Fruit fly (Drosophila melanogaster) whole organism, embryonic: Measurements from ENCODE around the gene mRpL10.

Experiments used
- Asciz ChIP-seq: fragments of 200-800 bp; sonication (Bioruptor generic); optimal IDR thresholded peaks from 2 replicates; lab custom pipeline; 2017; ENCODE audit warnings: missing biosample characterization, mild to moderate bottlenecking, missing genetic modification characterization, missing genetic modification reagents
- BEAF-32 ChIP-seq: fragments of 200-800 bp; sonication (Bioruptor generic); optimal IDR thresholded peaks from 3 replicates; lab custom pipeline; 2017; ENCODE audit warnings: missing biosample characterization, missing genetic modification characterization, mild to moderate bottlenecking, moderate library complexity, missing genetic modification reagents
- CG10209 ChIP-seq: fragments of 200-800 bp; sonication (Bioruptor generic); optimal IDR thresholded peaks from 3 replicates; lab custom pipeline; 2017; ENCODE audit warnings: missing biosample characterization, mild to moderate bottlenecking, missing genetic modification characterization, missing genetic modification reagents
- CG10654 ChIP-seq: fragments of 200-800 bp; sonication (Bioruptor generic); optimal IDR thresholded peaks from 2 replicates; lab custom pipeline; 2016; ENCODE audit warnings: missing biosample characterization, missing genetic modification characterization
- CG11723 ChIP-seq: fragments of 200-800 bp; sonication (Bioruptor generic); optimal IDR thresholded peaks from 2 replicates; lab custom pipeline; 2017; ENCODE audit warnings: missing biosample characterization, mild to moderate bottlenecking, missing genetic modification characterization
- CG13894 ChIP-seq: fragments of 200-800 bp; sonication (Bioruptor generic); optimal IDR thresholded peaks from 3 replicates; lab custom pipeline; 2018; ENCODE audit warnings: missing biosample characterization, mild to moderate bottlenecking, missing genetic modification characterization, moderate library complexity
- CG15011 ChIP-seq: fragments of 200-800 bp; sonication (Bioruptor generic); optimal IDR thresholded peaks from 3 replicates; lab custom pipeline; 2018; ENCODE audit warnings: missing biosample characterization, mild to moderate bottlenecking, missing genetic modification characterization
- CG15514 ChIP-seq: fragments of 200-800 bp; sonication (Bioruptor generic); optimal IDR thresholded peaks from 3 replicates; lab custom pipeline; 2017; ENCODE audit warnings: missing biosample characterization, missing genetic modification characterization, mild to moderate bottlenecking, moderate library complexity, missing genetic modification reagents
- CG17568 ChIP-seq: fragments of 200-800 bp; sonication (Bioruptor generic); optimal IDR thresholded peaks from 2 replicates; lab custom pipeline; 2018; ENCODE audit warnings: missing biosample characterization, mild to moderate bottlenecking, missing genetic modification characterization, moderate library complexity
- CG2712 ChIP-seq: fragments of 200-800 bp; optimal IDR thresholded peaks from 3 replicates; lab custom pipeline; 2019; ENCODE audit warnings: missing biosample characterization, mild to moderate bottlenecking, missing genetic modification characterization, moderate library complexity
- CG32532 ChIP-seq: fragments of 200-800 bp; sonication (Bioruptor generic); IDR thresholded peaks from 2 replicates; pipeline ENCODE4 v1.3.6; 2022; ENCODE audit warnings: missing biosample characterization, missing genetic modification characterization
- CG3847 ChIP-seq: fragments of 200-800 bp; sonication (Bioruptor generic); IDR thresholded peaks from 2 replicates; pipeline ENCODE4 v1.3.6; 2022; ENCODE audit warnings: missing biosample characterization, missing genetic modification characterization
- CG4424 ChIP-seq: fragments of 200-800 bp; sonication (Bioruptor generic); optimal IDR thresholded peaks from 3 replicates; lab custom pipeline; 2016; ENCODE audit warnings: missing biosample characterization, missing genetic modification characterization
- CG6175 ChIP-seq: fragments of 200-800 bp; sonication (Bioruptor generic); IDR thresholded peaks from 3 replicates; pipeline ENCODE4 v1.3.6; 2022; ENCODE audit warnings: missing biosample characterization, missing genetic modification characterization
- CG7271 ChIP-seq: fragments of 200-800 bp; sonication (Bioruptor generic); optimal IDR thresholded peaks from 2 replicates; lab custom pipeline; 2018; ENCODE audit warnings: missing biosample characterization, mild to moderate bottlenecking, missing genetic modification characterization, moderate library complexity
- CG7745 ChIP-seq: fragments of 200-800 bp; sonication (Bioruptor generic); optimal IDR thresholded peaks from 2 replicates; lab custom pipeline; 2018; ENCODE audit warnings: missing biosample characterization, mild to moderate bottlenecking, missing genetic modification characterization, moderate library complexity
- CG8944 ChIP-seq: fragments of 200-800 bp; sonication (Bioruptor generic); optimal IDR thresholded peaks from 3 replicates; lab custom pipeline; 2016; ENCODE audit warnings: missing biosample characterization, missing genetic modification characterization
- CG9437 ChIP-seq: fragments of 200-800 bp; sonication (Bioruptor generic); optimal IDR thresholded peaks from 2 replicates; lab custom pipeline; 2018; ENCODE audit warnings: missing biosample characterization, mild to moderate bottlenecking, missing genetic modification characterization
- CHES-1-like ChIP-seq: fragments of 200-800 bp; sonication (Bioruptor generic); optimal IDR thresholded peaks from 2 replicates; lab custom pipeline; 2016; ENCODE audit warnings: missing biosample characterization, missing genetic modification characterization
- Gsc ChIP-seq: fragments of 200-800 bp; sonication (Bioruptor generic); IDR thresholded peaks from 2 replicates; pipeline ENCODE4 v1.3.6; 2022; ENCODE audit warnings: missing biosample characterization, missing genetic modification characterization
- Gug ChIP-seq: fragments of 200-800 bp; sonication (Bioruptor generic); IDR thresholded peaks from 4 replicates; pipeline ENCODE4 v1.3.6; 2022; ENCODE audit warnings: missing biosample characterization, missing genetic modification characterization
- MTF-1 ChIP-seq: fragments of 200-800 bp; sonication (Bioruptor generic); optimal IDR thresholded peaks from 2 replicates; lab custom pipeline; 2018; ENCODE audit warnings: missing biosample characterization, mild to moderate bottlenecking, missing genetic modification characterization, borderline replicate concordance
- Ptx1 ChIP-seq: fragments of 200-800 bp; sonication (Bioruptor generic); IDR thresholded peaks from 2 replicates; pipeline ENCODE4 v1.3.6; 2022; ENCODE audit warnings: missing biosample characterization, missing genetic modification characterization
- Sox102F ChIP-seq: fragments of 200-800 bp; sonication (Bioruptor generic); optimal IDR thresholded peaks from 2 replicates; lab custom pipeline; 2018; ENCODE audit warnings: missing biosample characterization, mild to moderate bottlenecking, missing genetic modification characterization, moderate library complexity
- TFAM ChIP-seq: fragments of 200-800 bp; sonication (Bioruptor generic); optimal IDR thresholded peaks from 2 replicates; lab custom pipeline; 2017; ENCODE audit warnings: missing biosample characterization, missing genetic modification characterization, inconsistent platforms
- Xbp1 ChIP-seq: fragments of 200-800 bp; sonication (Bioruptor generic); optimal IDR thresholded peaks from 3 replicates; lab custom pipeline; 2016; ENCODE audit warnings: missing biosample characterization, mild to moderate bottlenecking, missing genetic modification characterization
- al ChIP-seq: fragments of 200-800 bp; sonication (Bioruptor generic); IDR thresholded peaks from 2 replicates; pipeline ENCODE4 v1.3.6; 2022; ENCODE audit warnings: missing biosample characterization, missing genetic modification characterization
- ara ChIP-seq: fragments of 200-800 bp; sonication (Bioruptor generic); IDR thresholded peaks from 2 replicates; pipeline ENCODE4 v1.3.6; 2022; ENCODE audit warnings: missing biosample characterization, missing genetic modification characterization
- cas ChIP-seq: fragments of 200-800 bp; sonication (Bioruptor generic); IDR thresholded peaks from 2 replicates; pipeline ENCODE4 v1.3.6; 2022; ENCODE audit warnings: missing biosample characterization, missing genetic modification characterization
- cato ChIP-seq: fragments of 200-800 bp; sonication (Bioruptor generic); optimal IDR thresholded peaks from 2 replicates; lab custom pipeline; 2016; ENCODE audit warnings: missing biosample characterization, missing genetic modification characterization, borderline replicate concordance
- chinmo ChIP-seq: fragments of 200-800 bp; sonication (Bioruptor generic); IDR thresholded peaks from 4 replicates; pipeline ENCODE4 v1.3.6; 2022; ENCODE audit warnings: missing biosample characterization, missing genetic modification characterization; ENCODE audit not compliant: partially characterized antibody
- corto ChIP-seq: fragments of 200-800 bp; sonication (Bioruptor generic); optimal IDR thresholded peaks from 2 replicates; lab custom pipeline; 2016; ENCODE audit warnings: missing biosample characterization, mild to moderate bottlenecking, missing genetic modification characterization, moderate library complexity
- croc ChIP-seq: fragments of 200-800 bp; sonication (Bioruptor generic); conservative IDR thresholded peaks from 3 replicates; pipeline ENCODE4 v1.3.6; 2022; ENCODE audit warnings: missing biosample characterization, missing genetic modification characterization
- crp ChIP-seq, 2 experiments: fragments of 200-800 bp; sonication (Bioruptor generic); optimal IDR thresholded peaks; 2 replicates in 1 of 2; 3 replicates in 1 of 2; lab custom pipeline; 2017; ENCODE audit warnings: missing biosample characterization in 2 of 2, missing genetic modification characterization in 2 of 2, mild to moderate bottlenecking in 1 of 2, moderate library complexity in 1 of 2
- ewg ChIP-seq: fragments of 200-800 bp; sonication (Bioruptor generic); optimal IDR thresholded peaks from 3 replicates; lab custom pipeline; 2017; ENCODE audit warnings: mild to moderate bottlenecking, missing biosample characterization, missing genetic modification reagents, missing genetic modification characterization
- fd3F ChIP-seq: fragments of 200-800 bp; sonication (Bioruptor generic); optimal IDR thresholded peaks from 2 replicates; lab custom pipeline; 2018; ENCODE audit warnings: missing biosample characterization, mild to moderate bottlenecking, missing genetic modification characterization, moderate library complexity
- ftz-f1 ChIP-seq: fragments of 200-800 bp; sonication (Bioruptor generic); optimal IDR thresholded peaks from 2 replicates; lab custom pipeline; 2016; ENCODE audit warnings: missing biosample characterization, missing genetic modification characterization
- gro ChIP-seq: fragments of 200-800 bp; sonication (Bioruptor generic); optimal IDR thresholded peaks from 2 replicates; lab custom pipeline; 2016; ENCODE audit warnings: missing biosample characterization, missing genetic modification characterization
- lbe ChIP-seq: fragments of 200-800 bp; sonication (Bioruptor generic); optimal IDR thresholded peaks from 2 replicates; lab custom pipeline; 2016; ENCODE audit warnings: missing biosample characterization, mild to moderate bottlenecking, missing genetic modification characterization
- luna ChIP-seq: fragments of 200-800 bp; sonication (Bioruptor generic); optimal IDR thresholded peaks from 2 replicates; lab custom pipeline; 2016; ENCODE audit warnings: missing biosample characterization, missing genetic modification characterization
- org-1 ChIP-seq: fragments of 200-800 bp; sonication (Bioruptor generic); optimal IDR thresholded peaks from 2 replicates; lab custom pipeline; 2017; ENCODE audit warnings: missing biosample characterization, missing genetic modification characterization
- ranshi ChIP-seq: fragments of 200-800 bp; sonication (Bioruptor generic); IDR thresholded peaks from 2 replicates; pipeline ENCODE4 v1.3.6; 2022; ENCODE audit warnings: missing biosample characterization, missing genetic modification characterization
- salm ChIP-seq: fragments of 200-800 bp; sonication (Bioruptor generic); optimal IDR thresholded peaks from 2 replicates; lab custom pipeline; 2018; ENCODE audit warnings: missing biosample characterization, mild to moderate bottlenecking, missing genetic modification characterization
- scrt ChIP-seq: fragments of 200-800 bp; sonication (Bioruptor generic); optimal IDR thresholded peaks from 2 replicates; lab custom pipeline; 2018; ENCODE audit warnings: missing biosample characterization, mild to moderate bottlenecking, missing genetic modification characterization, moderate library complexity
- sim ChIP-seq: fragments of 200-800 bp; sonication (Bioruptor generic); IDR thresholded peaks from 2 replicates; pipeline ENCODE4 v1.3.6; 2022; ENCODE audit warnings: missing biosample characterization, missing genetic modification characterization
- sr ChIP-seq: fragments of 200-800 bp; sonication (Bioruptor generic); IDR thresholded peaks from 3 replicates; pipeline ENCODE4 v1.3.6; 2022; ENCODE audit warnings: missing biosample characterization, missing genetic modification characterization
- wek ChIP-seq: fragments of 200-800 bp; sonication (Bioruptor generic); optimal IDR thresholded peaks from 3 replicates; lab custom pipeline; 2018; ENCODE audit warnings: missing biosample characterization, mild to moderate bottlenecking, missing genetic modification characterization, moderate library complexity
- zf30C ChIP-seq: fragments of 200-800 bp; sonication (Bioruptor generic); optimal IDR thresholded peaks from 3 replicates; lab custom pipeline; 2018; ENCODE audit warnings: missing biosample characterization, mild to moderate bottlenecking, missing genetic modification characterization

The mRpL10 gene

DNA sequence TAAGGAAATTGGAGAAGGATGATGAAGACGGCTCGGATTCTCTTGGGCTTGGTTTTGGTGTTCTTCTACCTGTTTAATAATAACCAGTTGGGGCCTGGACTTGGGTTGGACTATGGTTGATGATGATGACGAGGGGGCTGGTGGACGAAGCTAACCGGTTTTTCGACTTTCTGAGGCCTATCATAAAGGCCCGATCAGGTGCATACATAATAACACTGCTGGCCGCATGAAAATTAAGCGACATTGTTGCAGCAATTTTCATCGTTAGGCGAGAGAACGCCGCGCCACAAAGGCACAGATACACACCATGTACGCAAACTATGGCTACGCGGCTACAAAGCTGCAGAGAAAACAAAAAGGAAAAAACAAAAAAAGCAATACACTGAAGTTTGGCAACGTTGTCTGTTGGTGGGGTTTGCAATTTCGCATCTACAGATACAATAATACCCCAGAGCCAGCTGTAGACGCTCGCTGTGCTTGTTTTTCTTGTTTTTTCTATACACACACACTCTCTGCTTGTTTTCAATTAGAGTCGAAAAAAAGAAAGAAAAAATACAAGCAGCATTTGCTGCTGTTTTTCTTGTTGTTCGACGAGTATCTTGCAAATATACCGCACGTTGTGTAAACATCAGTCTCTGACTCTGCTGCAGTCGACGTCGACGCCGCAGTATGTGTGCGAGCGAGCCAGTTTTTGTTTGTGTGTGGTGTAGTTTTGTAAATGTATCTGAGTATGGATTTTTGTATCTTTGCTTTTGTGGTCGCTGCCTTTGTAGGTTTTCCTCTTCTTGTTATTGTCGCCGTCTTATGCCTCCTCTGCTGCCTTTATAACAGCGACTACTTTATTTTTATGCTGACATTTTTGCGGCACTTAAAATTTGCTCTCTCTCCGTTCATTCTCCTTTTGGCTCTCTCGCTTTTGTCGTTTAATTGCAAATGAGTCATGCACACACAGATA is 37.2 kb upstream of the mRpL10 start (continued):
- TF ChIP-seq wek (GFP tag; lab: Kevin White, UChicago) (peak; percentile 67), luna (GFP tag; lab: Kevin White, UChicago) (no peak), CG4424 (GFP tag; lab: Kevin White, UChicago) (peak; percentile 36), CG9437 (GFP tag; lab: Kevin White, UChicago) (peak; percentile 50), chinmo (GFP tag; lab: Robert Waterston, UW) (no peak), CG13894 (tag; lab: Kevin White, UChicago) (peak; percentile 90), Sox102F (peak; percentile 59), corto (GFP tag; lab: Kevin White, UChicago) (peak; percentile 97), MTF-1 (GFP tag; lab: Kevin White, UChicago) (peak; percentile 85), ewg (GFP tag; lab: Kevin White, UChicago) (peak; percentile 12), crp (GFP tag; optimal IDR thresholded peaks at IDR 0.05; lab: Kevin White, UChicago) (peak in 1 of 2 experiments; percentile 47), sim (no peak), CG10654 (peak; percentile 37), salm (tag; lab: Kevin White, UChicago) (peak; percentile 45), CG8944 (GFP tag; lab: Kevin White, UChicago) (no peak), Xbp1 (GFP tag; lab: Kevin White, UChicago) (no peak), fd3F (GFP tag; lab: Kevin White, UChicago) (peak; percentile 63), CG2712 (tag; lab: Kevin White, UChicago) (peak; percentile 61), CHES-1-like (GFP tag; lab: Kevin White, UChicago) (peak; percentile 87), CG15514 (GFP tag; lab: Kevin White, UChicago) (peak; percentile 79), CG11723 (GFP tag; lab: Kevin White, UChicago) (peak; percentile 71), CG3847 (GFP tag; lab: Robert Waterston, UW) (no peak), croc (GFP tag; lab: Robert Waterston, UW) (peak; percentile 25; the same call in 1 of the 3 replicates), CG32532 (GFP tag; lab: Robert Waterston, UW) (no peak), TFAM (no peak), scrt (peak; percentile 84), Asciz (GFP tag; lab: Kevin White, UChicago) (peak; percentile 86), Gsc (GFP tag; lab: Robert Waterston, UW) (no peak), CG17568 (GFP tag; lab: Kevin White, UChicago) (peak; percentile 81), org-1 (peak; percentile 81), CG6175 (GFP tag; lab: Robert Waterston, UW) (no peak), Ptx1 (GFP tag; lab: Robert Waterston, UW) (no peak), gro (GFP tag; lab: Kevin White, UChicago) (peak; percentile 72), ara (GFP tag; lab: Robert Waterston, UW) (no peak), lbe (GFP tag; lab: Kevin White, UChicago) (peak; percentile 96), CG10209 (GFP tag; lab: Kevin White, UChicago) (peak; percentile 83), al (no peak), cas (GFP tag; lab: Robert Waterston, UW) (no peak), cato (no peak), Gug (GFP tag; lab: Robert Waterston, UW) (no peak), BEAF-32 (no peak), CG7745 (tag; lab: Kevin White, UChicago) (peak; percentile 61), CG7271 (tag; lab: Kevin White, UChicago) (peak; percentile 43), sr (no peak), ftz-f1 (GFP tag; lab: Kevin White, UChicago) (peak; percentile 36), zf30C (GFP tag; lab: Kevin White, UChicago) (peak; percentile 48), CG15011 (GFP tag; lab: Kevin White, UChicago) (peak; percentile 81), ranshi (GFP tag; lab: Robert Waterston, UW) (no peak)
